Worm (Caenorhabditis elegans): ENCODE results near the gene B0303.11.
A peak's percentile ranks its signal among the peaks of the same experiment; 100 is the strongest.

The B0303.11 gene

DNA sequence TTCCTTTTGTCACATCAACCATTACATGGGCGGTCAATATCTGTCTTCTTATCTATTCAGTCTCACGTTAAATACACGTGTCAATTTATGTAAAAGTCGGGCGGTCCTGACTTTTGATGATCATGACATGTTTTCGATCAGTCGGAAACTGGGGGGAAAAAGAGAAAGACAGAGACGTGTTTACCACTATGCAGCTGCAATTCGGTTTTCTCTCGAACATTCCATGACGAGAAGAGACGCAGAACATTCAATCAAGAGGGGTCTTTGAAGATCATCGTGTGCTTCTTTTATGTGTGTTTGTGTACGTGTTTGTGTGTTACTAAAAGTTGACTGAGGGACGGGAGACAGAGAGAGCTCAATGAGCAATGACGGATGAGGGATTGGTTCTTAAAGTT, 51.8 kb downstream of the B0303.11 start (continued):
- TF ChIP-seq Y75B8A.6 (GFP tag; IDR thresholded peaks at IDR 0.05) (no peak), nhr-76 (tag; optimal IDR thresholded peaks at IDR 0.05) (no peak), lir-3 (tag; optimal IDR thresholded peaks at IDR 0.05) (no peak), unc-130 (GFP tag; optimal IDR thresholded peaks at IDR 0.05) (no peak), saeg-2 (GFP tag; IDR thresholded peaks at IDR 0.05) (peak; percentile 64; the same call in 1 of the 2 replicates), hlh-11 (tag; optimal IDR thresholded peaks at IDR 0.05) (peak; percentile 99), F37D6.2 (tag; optimal IDR thresholded peaks at IDR 0.05) (peak; percentile 19), arid-1 (GFP tag; conservative IDR thresholded peaks at IDR 0.05) (0 out of 2 replicates have a peak, but pooled peaks have one; percentile 36), zag-1 (tag; optimal IDR thresholded peaks at IDR 0.05) (no peak)

- no peak for TF ChIP-seq saeg-2 (GFP tag; IDR thresholded peaks at IDR 0.05)
- no peak for TF ChIP-seq nhr-28 (tag; optimal IDR thresholded peaks at IDR 0.05)
- TF ChIP-seq aha-1 (tag): peak; percentile 97
- no peak for TF ChIP-seq cey-2 (tag; optimal IDR thresholded peaks at IDR 0.05; ENCODE audit: borderline replicate concordance, insufficient read depth)
- no peak for TF ChIP-seq zag-1 (tag; optimal IDR thresholded peaks at IDR 0.05)
These were observed 52.4 kb downstream of the B0303.11 start for ce11 chrIII:8657676-8658366.

ce11 chrIII:8656957-8657356, 53.3 kb downstream of the B0303.11 start:
- TF ChIP-seq mdl-1 (tag; optimal IDR thresholded peaks at IDR 0.05) (peak in 1 of 2 experiments; percentile 64), pqm-1 (tag; optimal IDR thresholded peaks at IDR 0.05) (peak; percentile 78), dve-1 (tag; optimal IDR thresholded peaks at IDR 0.05; ENCODE audit: insufficient read depth) (peak; percentile 94), arid-1 (GFP tag; conservative IDR thresholded peaks at IDR 0.05) (no peak), Y105C5A.15 (GFP tag; IDR thresholded peaks at IDR 0.05) (no peak), R02D3.7 (tag; optimal IDR thresholded peaks at IDR 0.05) (no peak), ceh-20 (GFP tag; IDR thresholded peaks at IDR 0.05) (peak; percentile 56; the same call in 1 of the 2 replicates), lim-7 (GFP tag; IDR thresholded peaks at IDR 0.05) (no peak), daf-8 (GFP tag; IDR thresholded peaks at IDR 0.05) (0 out of 2 replicates have a peak, but pooled peaks have one; percentile 6), ztf-11 (tag; optimal IDR thresholded peaks at IDR 0.05) (no peak), dmd-8 (GFP tag; IDR thresholded peaks at IDR 0.05) (no peak), php-3 (GFP tag; IDR thresholded peaks at IDR 0.05) (peak; percentile 77), nhr-76 (tag; optimal IDR thresholded peaks at IDR 0.05) (no peak), lin-13 (GFP tag; optimal IDR thresholded peaks at IDR 0.05) (no peak), hlh-11 (tag; optimal IDR thresholded peaks at IDR 0.05) (peak; percentile 87), nhr-77 (tag; optimal IDR thresholded peaks at IDR 0.05) (peak; percentile 65), ZK546.5 (tag; optimal IDR thresholded peaks at IDR 0.05) (no peak), nhr-48 (tag; optimal IDR thresholded peaks at IDR 0.05) (peak; percentile 73), dmd-6 (GFP tag; IDR thresholded peaks at IDR 0.05) (peak; percentile 93), ama-1 (optimal IDR thresholded peaks at IDR 0.05) (no peak), hlh-30 (tag; optimal IDR thresholded peaks at IDR 0.05; ENCODE audit: insufficient read depth) (peak; percentile 78), mep-1 (tag; optimal IDR thresholded peaks at IDR 0.05) (no peak), tra-1 (GFP tag; IDR thresholded peaks at IDR 0.05) (0 out of 2 replicates have a peak, but pooled peaks have one; percentile 41), aha-1 (tag) (peak; percentile 76), hmg-1.1 (GFP tag; IDR thresholded peaks at IDR 0.05) (no peak), mxl-2 (GFP tag; conservative IDR thresholded peaks at IDR 0.05) (peak; percentile 87), lin-1 (GFP tag; IDR thresholded peaks at IDR 0.05) (peak; percentile 33; the same call in 1 of the 2 replicates), snpc-4 (tag; optimal IDR thresholded peaks at IDR 0.05) (no peak), nhr-41 (GFP tag; IDR thresholded peaks at IDR 0.05) (no peak), F37D6.2 (tag; optimal IDR thresholded peaks at IDR 0.05) (no peak), mxl-3 (GFP tag; optimal IDR thresholded peaks at IDR 0.05) (peak; percentile 33), lsy-2 (tag; optimal IDR thresholded peaks at IDR 0.05) (peak in 1 of 2 experiments; percentile 8), ceh-32 (tag; optimal IDR thresholded peaks at IDR 0.05; ENCODE audit: poor library complexity) (no peak), nhr-28 (tag; optimal IDR thresholded peaks at IDR 0.05) (peak; percentile 88), F49E8.2 (tag; optimal IDR thresholded peaks at IDR 0.05; ENCODE audit: borderline replicate concordance) (no peak), daf-16 (GFP tag; optimal IDR thresholded peaks at IDR 0.05) (peak in 1 of 2 experiments; percentile 49), daf-16 (tag; optimal IDR thresholded peaks at IDR 0.05) (peak; percentile 94), T20F7.1 (GFP tag; optimal IDR thresholded peaks at IDR 0.05) (peak; percentile 44)

Data from whole organism, L4 larva.